Worm (Caenorhabditis elegans) whole organism, early embryonic: ENCODE results near the gene usp-50.

Source experiments
- F13C5.2 ChIP-seq: sonication (generic microtip); optimal IDR thresholded peaks from 2 replicates; lab custom pipeline; 2017; ENCODE audit warnings: mild to moderate bottlenecking, missing genetic modification characterization, inconsistent platforms, missing compliant biosample characterization
- ama-1 ChIP-seq: fragments of 150-350 bp; optimal IDR thresholded peaks from 2 replicates; lab custom pipeline; 2014
- ceh-36 ChIP-seq: sonication (generic microtip); optimal IDR thresholded peaks from 2 replicates; lab custom pipeline; 2016; ENCODE audit warnings: missing genetic modification characterization, inconsistent platforms, missing compliant biosample characterization
- ets-7 ChIP-seq: sonication (generic microtip); optimal IDR thresholded peaks from 2 replicates; lab custom pipeline; 2016; ENCODE audit warnings: missing genotype, missing genetic modification characterization, missing compliant biosample characterization
- flt-1 ChIP-seq: fragments of 200-800 bp; sonication (Bioruptor generic); IDR thresholded peaks from 2 replicates; pipeline ENCODE4 v1.3.6; 2022; ENCODE audit warnings: missing genetic modification characterization, missing compliant biosample characterization
- hmbx-1 ChIP-seq: sonication (generic microtip); optimal IDR thresholded peaks from 2 replicates; lab custom pipeline; 2016; ENCODE audit warnings: mild to moderate bottlenecking, missing genetic modification characterization, missing compliant biosample characterization
- hmg-4 ChIP-seq: fragments of 200-800 bp; sonication (Bioruptor generic); optimal IDR thresholded peaks from 2 replicates; lab custom pipeline; 2018; ENCODE audit warnings: mild to moderate bottlenecking, missing genetic modification characterization, missing compliant biosample characterization
- hnd-1 ChIP-seq: sonication (generic microtip); optimal IDR thresholded peaks from 2 replicates; lab custom pipeline; 2016; ENCODE audit warnings: missing genetic modification characterization, missing compliant biosample characterization
- pes-1 ChIP-seq: fragments of 200-800 bp; sonication (Bioruptor generic); IDR thresholded peaks from 2 replicates; pipeline ENCODE4 v1.3.6; 2022; ENCODE audit warnings: missing genetic modification reagents, missing genetic modification characterization, missing compliant biosample characterization
- scrt-1 ChIP-seq: fragments of 200-800 bp; sonication (Bioruptor generic); IDR thresholded peaks from 2 replicates; pipeline ENCODE4 v1.3.6; 2022; ENCODE audit warnings: missing genetic modification characterization, missing compliant biosample characterization
- tbx-37 ChIP-seq: fragments of 200-800 bp; sonication (Bioruptor generic); conservative IDR thresholded peaks from 2 replicates; pipeline ENCODE4 v1.3.6; 2022; ENCODE audit warnings: missing genetic modification reagents, missing genetic modification characterization, missing compliant biosample characterization
- tra-4 ChIP-seq: sonication (generic microtip); optimal IDR thresholded peaks from 2 replicates; lab custom pipeline; 2017; ENCODE audit warnings: missing genetic modification characterization, missing compliant biosample characterization

- TF ChIP-seq ama-1 (lab: Kevin White, UChicago), result no peak
- TF ChIP-seq F13C5.2, result no peak
- no peak for TF ChIP-seq flt-1 (GFP tag; lab: Robert Waterston, UW)
- no peak for TF ChIP-seq ceh-36 (tag; lab: Kevin White, UChicago)
- TF ChIP-seq hmbx-1 (tag; lab: Kevin White, UChicago), result no peak
- no peak for TF ChIP-seq hmg-4 (GFP tag; lab: Kevin White, UChicago)
- no peak for TF ChIP-seq tbx-37
- no peak for TF ChIP-seq pes-1
- TF ChIP-seq ets-7 (tag; lab: Kevin White, UChicago), result no peak
- TF ChIP-seq tra-4 (tag; lab: Kevin White, UChicago), result no peak
- no peak for TF ChIP-seq scrt-1 (GFP tag; lab: Robert Waterston, UW)
- no peak for TF ChIP-seq hnd-1 (tag; lab: Kevin White, UChicago)
These were observed 19.0 kb upstream of the usp-50 start for ce11 chrV:17905765-17906164.
